Fruit fly (Drosophila melanogaster) whole organism, embryonic: ENCODE data around the gene CG44428.
A peak's percentile ranks its signal among the peaks of the same experiment; 100 is the strongest.

ENCODE experiments used
- Abd-B ChIP-seq: fragments of 200-800 bp; sonication (Bioruptor generic); optimal IDR thresholded peaks from 2 replicates; lab custom pipeline; 2018; ENCODE audit warnings: missing biosample characterization, mild to moderate bottlenecking, missing genetic modification characterization, moderate library complexity
- CG10462 ChIP-seq: fragments of 200-800 bp; sonication (Bioruptor generic); optimal IDR thresholded peaks from 2 replicates; lab custom pipeline; 2016; ENCODE audit warnings: missing biosample characterization, missing genetic modification characterization
- CG10565 ChIP-seq: fragments of 200-800 bp; sonication (Bioruptor generic); optimal IDR thresholded peaks from 3 replicates; lab custom pipeline; 2016; ENCODE audit warnings: missing biosample characterization, mild to moderate bottlenecking, missing genetic modification characterization
- CG11695 ChIP-seq: fragments of 200-800 bp; sonication (Bioruptor generic); IDR thresholded peaks from 3 replicates; pipeline ENCODE4 v1.3.6; 2022; ENCODE audit warnings: missing biosample characterization, missing genetic modification characterization
- CG12236 ChIP-seq: fragments of 200-800 bp; sonication (Bioruptor generic); optimal IDR thresholded peaks from 2 replicates; lab custom pipeline; 2016; ENCODE audit warnings: missing biosample characterization, missing genetic modification characterization
- CG12391 ChIP-seq: fragments of 200-800 bp; sonication (Bioruptor generic); optimal IDR thresholded peaks from 3 replicates; lab custom pipeline; 2018; ENCODE audit warnings: missing biosample characterization, mild to moderate bottlenecking, missing genetic modification characterization, moderate library complexity
- CG15696 ChIP-seq: fragments of 200-800 bp; sonication (Bioruptor generic); optimal IDR thresholded peaks from 2 replicates; lab custom pipeline; 2019; ENCODE audit warnings: missing biosample characterization, mild to moderate bottlenecking, missing genetic modification characterization, moderate library complexity
- CG1792 ChIP-seq: fragments of 200-800 bp; sonication (Bioruptor generic); optimal IDR thresholded peaks from 2 replicates; lab custom pipeline; 2016; ENCODE audit warnings: missing biosample characterization, missing genetic modification characterization
- CG2116 ChIP-seq: fragments of 200-800 bp; sonication (Bioruptor generic); optimal IDR thresholded peaks from 3 replicates; lab custom pipeline; 2018; ENCODE audit warnings: missing biosample characterization, mild to moderate bottlenecking, missing genetic modification characterization
- CG2120 ChIP-seq: fragments of 200-800 bp; sonication (Bioruptor generic); optimal IDR thresholded peaks from 3 replicates; lab custom pipeline; 2016; ENCODE audit warnings: missing biosample characterization, missing genetic modification characterization
- CG2712 ChIP-seq: fragments of 200-800 bp; optimal IDR thresholded peaks from 3 replicates; lab custom pipeline; 2019; ENCODE audit warnings: missing biosample characterization, mild to moderate bottlenecking, missing genetic modification characterization, moderate library complexity
- CG31224 ChIP-seq: fragments of 200-800 bp; sonication (Bioruptor generic); IDR thresholded peaks from 2 replicates; pipeline ENCODE4 v1.3.6; 2022; ENCODE audit warnings: missing biosample characterization, missing genetic modification characterization
- CG33213 ChIP-seq: fragments of 200-800 bp; sonication (Bioruptor generic); optimal IDR thresholded peaks from 3 replicates; lab custom pipeline; 2016; ENCODE audit warnings: missing biosample characterization, missing genetic modification characterization
- CG34224 ChIP-seq: fragments of 200-800 bp; sonication (Bioruptor generic); IDR thresholded peaks from 3 replicates; pipeline ENCODE4 v1.3.6; 2022; ENCODE audit warnings: missing biosample characterization, missing genetic modification characterization; ENCODE audit not compliant: partially characterized antibody
- CG7786 ChIP-seq: fragments of 200-800 bp; sonication (Bioruptor generic); optimal IDR thresholded peaks from 2 replicates; lab custom pipeline; 2016; ENCODE audit warnings: missing biosample characterization, missing genetic modification characterization
- CG7839 ChIP-seq: fragments of 200-800 bp; sonication (Bioruptor generic); optimal IDR thresholded peaks from 3 replicates; lab custom pipeline; 2018; ENCODE audit warnings: missing biosample characterization, mild to moderate bottlenecking, missing genetic modification characterization, moderate library complexity
- CG9609 ChIP-seq: fragments of 200-800 bp; sonication (Bioruptor generic); optimal IDR thresholded peaks from 3 replicates; lab custom pipeline; 2016; ENCODE audit warnings: missing biosample characterization, missing genetic modification characterization
- D19A ChIP-seq: fragments of 200-800 bp; optimal IDR thresholded peaks from 3 replicates; lab custom pipeline; 2019; ENCODE audit warnings: missing biosample characterization, mild to moderate bottlenecking, missing genetic modification characterization, moderate library complexity
- Deaf1 ChIP-seq: fragments of 200-800 bp; optimal IDR thresholded peaks from 3 replicates; lab custom pipeline; 2019; ENCODE audit warnings: missing biosample characterization, mild to moderate bottlenecking, missing genetic modification characterization, moderate library complexity
- Dp ChIP-seq: fragments of 200-800 bp; sonication (Bioruptor generic); optimal IDR thresholded peaks from 2 replicates; lab custom pipeline; 2018; ENCODE audit warnings: missing biosample characterization, mild to moderate bottlenecking, missing genetic modification characterization, moderate library complexity
- ERR ChIP-seq: fragments of 200-800 bp; sonication (Bioruptor generic); optimal IDR thresholded peaks from 2 replicates; lab custom pipeline; 2016; ENCODE audit warnings: missing biosample characterization, missing genetic modification characterization
- Gug ChIP-seq: fragments of 200-800 bp; sonication (Bioruptor generic); IDR thresholded peaks from 4 replicates; pipeline ENCODE4 v1.3.6; 2022; ENCODE audit warnings: missing biosample characterization, missing genetic modification characterization
- H15 ChIP-seq: fragments of 200-800 bp; sonication (Bioruptor generic); IDR thresholded peaks from 3 replicates; pipeline ENCODE4 v1.3.6; 2022; ENCODE audit warnings: missing biosample characterization, missing genetic modification characterization
- HHEX ChIP-seq: fragments of 200-800 bp; sonication (Bioruptor generic); optimal IDR thresholded peaks from 3 replicates; lab custom pipeline; 2017; ENCODE audit warnings: missing biosample characterization, mild to moderate bottlenecking, missing genetic modification characterization, missing genetic modification reagents
- Hand ChIP-seq: fragments of 200-800 bp; sonication (Bioruptor generic); optimal IDR thresholded peaks from 2 replicates; lab custom pipeline; 2017; ENCODE audit warnings: mild to moderate bottlenecking, missing biosample characterization, missing genetic modification reagents, missing genetic modification characterization
- Hr39 ChIP-seq: fragments of >200 bp; optimal IDR thresholded peaks from 2 replicates; lab custom pipeline; 2017
- Lpt ChIP-seq: fragments of >200 bp; optimal IDR thresholded peaks from 2 replicates; lab custom pipeline; 2018; ENCODE audit warnings: missing biosample characterization, missing genetic modification characterization
- Med ChIP-seq: fragments of 200-800 bp; sonication (Bioruptor generic); peaks from one replicate; lab custom pipeline; 2016; ENCODE audit warnings: missing biosample characterization, missing genetic modification characterization, mild to moderate bottlenecking, inconsistent platforms, moderate library complexity
- NK7.1 ChIP-seq: fragments of 200-800 bp; sonication (Bioruptor generic); optimal IDR thresholded peaks from 3 replicates; lab custom pipeline; 2016; ENCODE audit warnings: missing biosample characterization, missing genetic modification characterization
- YL-1 ChIP-seq: fragments of 200-800 bp; sonication (Bioruptor generic); optimal IDR thresholded peaks from 3 replicates; lab custom pipeline; 2017; ENCODE audit warnings: missing biosample characterization, mild to moderate bottlenecking, missing genetic modification characterization
- az2 ChIP-seq: fragments of 200-800 bp; sonication (Bioruptor generic); optimal IDR thresholded peaks from 3 replicates; lab custom pipeline; 2016; ENCODE audit warnings: missing biosample characterization, missing genetic modification characterization
- bab2 ChIP-seq: fragments of 200-800 bp; sonication (Bioruptor generic); optimal IDR thresholded peaks from 2 replicates; lab custom pipeline; 2016; ENCODE audit warnings: missing biosample characterization, missing genetic modification characterization
- chn ChIP-seq: fragments of 200-800 bp; sonication (Bioruptor generic); optimal IDR thresholded peaks from 2 replicates; lab custom pipeline; 2016; ENCODE audit warnings: missing biosample characterization, missing genetic modification characterization
- croc ChIP-seq: fragments of 200-800 bp; sonication (Bioruptor generic); conservative IDR thresholded peaks from 3 replicates; pipeline ENCODE4 v1.3.6; 2022; ENCODE audit warnings: missing biosample characterization, missing genetic modification characterization
- dm ChIP-seq: fragments of 200-800 bp; sonication (Bioruptor generic); optimal IDR thresholded peaks from 3 replicates; lab custom pipeline; 2016; ENCODE audit warnings: missing biosample characterization, missing genetic modification characterization
- exex ChIP-seq: fragments of 200-800 bp; sonication (Bioruptor generic); optimal IDR thresholded peaks from 4 replicates; lab custom pipeline; 2018; ENCODE audit warnings: missing biosample characterization, mild to moderate bottlenecking, missing genetic modification characterization, moderate library complexity
- hbn ChIP-seq: fragments of 200-800 bp; sonication (Bioruptor generic); IDR thresholded peaks from 2 replicates; pipeline ENCODE4 v1.3.6; 2022; ENCODE audit warnings: missing biosample characterization, missing genetic modification characterization; ENCODE audit not compliant: partially characterized antibody
- lab ChIP-seq: fragments of 200-800 bp; sonication (Bioruptor generic); optimal IDR thresholded peaks from 3 replicates; lab custom pipeline; 2017; ENCODE audit warnings: missing biosample characterization, missing genetic modification characterization, mild to moderate bottlenecking, moderate library complexity, missing genetic modification reagents
- lbe ChIP-seq: fragments of 200-800 bp; sonication (Bioruptor generic); optimal IDR thresholded peaks from 2 replicates; lab custom pipeline; 2016; ENCODE audit warnings: missing biosample characterization, mild to moderate bottlenecking, missing genetic modification characterization
- lmd ChIP-seq: fragments of 200-800 bp; sonication (Bioruptor generic); IDR thresholded peaks from 2 replicates; pipeline ENCODE4 v1.3.6; 2022; ENCODE audit warnings: missing biosample characterization, missing genetic modification characterization
- mirr ChIP-seq: fragments of 200-800 bp; sonication (Bioruptor generic); optimal IDR thresholded peaks from 3 replicates; lab custom pipeline; 2018; ENCODE audit warnings: missing biosample characterization, mild to moderate bottlenecking, missing genetic modification characterization
- peb ChIP-seq: fragments of 200-800 bp; sonication (Bioruptor generic); IDR thresholded peaks from 2 replicates; pipeline ENCODE4 v1.3.6; 2022; ENCODE audit warnings: missing biosample characterization, missing genetic modification characterization
- ro ChIP-seq: fragments of 200-800 bp; sonication (Bioruptor generic); IDR thresholded peaks from 2 replicates; pipeline ENCODE4 v1.3.6; 2022; ENCODE audit warnings: missing biosample characterization, missing genetic modification characterization
- salm ChIP-seq: fragments of 200-800 bp; sonication (Bioruptor generic); optimal IDR thresholded peaks from 2 replicates; lab custom pipeline; 2018; ENCODE audit warnings: missing biosample characterization, mild to moderate bottlenecking, missing genetic modification characterization
- sens-2 ChIP-seq: fragments of 200-800 bp; sonication (Bioruptor generic); IDR thresholded peaks from 2 replicates; pipeline ENCODE4 v1.3.6; 2022; ENCODE audit warnings: missing biosample characterization, missing genetic modification characterization
- tio ChIP-seq: fragments of 200-800 bp; sonication (Bioruptor generic); optimal IDR thresholded peaks from 2 replicates; lab custom pipeline; 2017; ENCODE audit warnings: missing biosample characterization, missing genetic modification characterization, inconsistent platforms
- trem ChIP-seq: fragments of 200-800 bp; optimal IDR thresholded peaks from 3 replicates; lab custom pipeline; 2019; ENCODE audit warnings: missing biosample characterization, mild to moderate bottlenecking, missing genetic modification characterization, moderate library complexity
- unpg ChIP-seq: fragments of 200-800 bp; sonication (Bioruptor generic); optimal IDR thresholded peaks from 3 replicates; lab custom pipeline; 2018; ENCODE audit warnings: missing biosample characterization, mild to moderate bottlenecking, missing genetic modification characterization, moderate library complexity
- wek ChIP-seq: fragments of 200-800 bp; sonication (Bioruptor generic); optimal IDR thresholded peaks from 3 replicates; lab custom pipeline; 2018; ENCODE audit warnings: missing biosample characterization, mild to moderate bottlenecking, missing genetic modification characterization, moderate library complexity
- wor ChIP-seq: fragments of 200-800 bp; sonication (Bioruptor generic); IDR thresholded peaks from 2 replicates; pipeline ENCODE4 v1.3.6; 2022; ENCODE audit warnings: missing biosample characterization, missing genetic modification characterization
- zf30C ChIP-seq: fragments of 200-800 bp; sonication (Bioruptor generic); optimal IDR thresholded peaks from 3 replicates; lab custom pipeline; 2018; ENCODE audit warnings: missing biosample characterization, mild to moderate bottlenecking, missing genetic modification characterization

The CG44428 gene

dm6 chrX:13530199-13530788 is at the start of gene CG44428:
Gene CG44428, minus strand, starts transcription at chrX:13530249.
- TF ChIP-seq CG7839 = no peak
- TF ChIP-seq peb (GFP tag; lab: Robert Waterston, UW) = no peak
- no peak for TF ChIP-seq croc (GFP tag; lab: Robert Waterston, UW)
- no peak for TF ChIP-seq H15
- TF ChIP-seq tio = no peak
- no peak for TF ChIP-seq unpg (GFP tag; lab: Kevin White, UChicago)
- TF ChIP-seq CG7786 (GFP tag; lab: Kevin White, UChicago) = no peak
- TF ChIP-seq az2 (GFP tag; lab: Kevin White, UChicago) = no peak
- no peak for TF ChIP-seq CG1792 (GFP tag; lab: Kevin White, UChicago)
- TF ChIP-seq Abd-B (GFP tag; lab: Kevin White, UChicago) = no peak
- TF ChIP-seq CG10462 (GFP tag; lab: Kevin White, UChicago) = no peak
- TF ChIP-seq exex (tag; lab: Kevin White, UChicago) = no peak

dm6 chrX:13579322-13579721 is 49.3 kb upstream of the CG44428 start:
- no peak for TF ChIP-seq CG12236
- TF ChIP-seq exex (tag; lab: Kevin White, UChicago) = peak; percentile 62
- TF ChIP-seq trem (tag; lab: Kevin White, UChicago) = no peak
- no peak for TF ChIP-seq bab2 (GFP tag; lab: Kevin White, UChicago)
- TF ChIP-seq chn (GFP tag; lab: Kevin White, UChicago) = no peak
- no peak for TF ChIP-seq YL-1
- TF ChIP-seq CG9609 (GFP tag; lab: Kevin White, UChicago) = no peak
- TF ChIP-seq sens-2 = no peak
- TF ChIP-seq CG34224 (GFP tag; lab: Robert Waterston, UW) = no peak
- no peak for TF ChIP-seq dm (GFP tag; lab: Kevin White, UChicago)
- no peak for TF ChIP-seq ERR (GFP tag; lab: Kevin White, UChicago)
- TF ChIP-seq CG11695 (GFP tag; lab: Robert Waterston, UW) = no peak
- TF ChIP-seq wek = no peak
- peak; percentile 24 for TF ChIP-seq mirr (GFP tag; lab: Kevin White, UChicago)
- no peak for TF ChIP-seq CG7786 (GFP tag; lab: Kevin White, UChicago)
- TF ChIP-seq ro = no peak
- no peak for TF ChIP-seq CG2120 (GFP tag; lab: Kevin White, UChicago)
- no peak for TF ChIP-seq CG15696 (tag; lab: Kevin White, UChicago)
- TF ChIP-seq NK7.1 (GFP tag; lab: Kevin White, UChicago) = no peak
- no peak for TF ChIP-seq CG12391
- TF ChIP-seq lab (GFP tag; lab: Kevin White, UChicago) = peak; percentile 66
- TF ChIP-seq CG2116 (GFP tag; lab: Kevin White, UChicago) = no peak
- TF ChIP-seq Gug (GFP tag; lab: Robert Waterston, UW) = no peak
- no peak for TF ChIP-seq HHEX
- no peak for TF ChIP-seq CG2712 (tag; lab: Kevin White, UChicago)
- TF ChIP-seq, all 482 proteins: peak for 3

DNA sequence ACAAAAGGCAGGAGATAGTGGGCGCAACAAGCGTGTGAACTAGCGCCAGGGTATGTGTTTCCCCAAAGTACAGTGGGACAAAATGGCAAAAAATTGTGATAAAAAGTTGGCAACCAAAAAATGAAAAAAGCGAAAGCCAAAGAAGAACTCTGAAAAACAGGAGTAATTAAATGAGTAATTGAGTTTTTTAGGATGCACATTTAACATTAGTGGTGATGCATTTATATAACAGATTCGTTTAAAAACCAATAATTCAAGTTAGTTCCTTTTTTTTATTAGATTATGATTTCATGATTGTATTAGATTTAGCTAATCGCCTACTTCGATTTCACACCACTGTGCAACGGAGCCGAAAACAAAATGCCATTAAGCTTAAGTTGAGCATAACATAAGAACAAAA is 42.3 kb upstream of the CG44428 start:
- no peak for TF ChIP-seq CG10565 (GFP tag; lab: Kevin White, UChicago)
- no peak for TF ChIP-seq lbe (GFP tag; lab: Kevin White, UChicago)
- peak; percentile 88 for TF ChIP-seq Med
- no peak for TF ChIP-seq Dp
- peak; percentile 20 for TF ChIP-seq salm (tag; lab: Kevin White, UChicago)
- peak; percentile 56 for TF ChIP-seq D19A (tag; lab: Kevin White, UChicago)
- TF ChIP-seq CG31224 (GFP tag; lab: Robert Waterston, UW) = 0 out of 2 replicates have a peak, but pooled peaks have one; percentile 15
- TF ChIP-seq Hand (GFP tag; lab: Kevin White, UChicago) = peak; percentile 21
- no peak for TF ChIP-seq CG33213 (GFP tag; lab: Kevin White, UChicago)
- no peak for TF ChIP-seq hbn (GFP tag; lab: Robert Waterston, UW)
- TF ChIP-seq Deaf1 = peak; percentile 1
- TF ChIP-seq zf30C (GFP tag; lab: Kevin White, UChicago) = no peak
- TF ChIP-seq Lpt (GFP tag; lab: Kevin White, UChicago) = no peak
- TF ChIP-seq wor (GFP tag; lab: Robert Waterston, UW) = peak; percentile 35
- no peak for TF ChIP-seq Hr39 (lab: Kevin White, UChicago)
- peak; percentile 54 for TF ChIP-seq lmd (GFP tag; lab: Robert Waterston, UW)
